Worm (Caenorhabditis elegans): Measurements from ENCODE around the gene F33C8.4.

- no peak for TF ChIP-seq zim-3 (tag; optimal IDR thresholded peaks at IDR 0.05)
- no peak for TF ChIP-seq mcd-1 (GFP tag; IDR thresholded peaks at IDR 0.05)
- no peak for TF ChIP-seq snpc-1.1 (tag; optimal IDR thresholded peaks at IDR 0.05; ENCODE audit: insufficient read depth)
- no peak for TF ChIP-seq pbrm-1 (GFP tag; IDR thresholded peaks at IDR 0.05)
- TF ChIP-seq F57C9.4 (tag; optimal IDR thresholded peaks at IDR 0.05), result no peak
These were observed 4.1 kb downstream of the F33C8.4 start for ce11 chrX:14736220-14736619.

Measured in whole organism, young adult.